Worm (Caenorhabditis elegans) whole organism, midembryonic: Measurements from ENCODE around the gene che-7.

ENCODE experiments used
- T22C8.4 ChIP-seq: fragments of 200-800 bp; sonication (Bioruptor generic); IDR thresholded peaks from 2 replicates; pipeline ENCODE4 v1.3.6; 2022; ENCODE audit warnings: missing genetic modification characterization, missing compliant biosample characterization
- cog-1 ChIP-seq: sonication (generic microtip); optimal IDR thresholded peaks from 2 replicates; lab custom pipeline; 2016; ENCODE audit warnings: missing genetic modification characterization, missing compliant biosample characterization
- flt-1 ChIP-seq: fragments of 200-800 bp; sonication (Bioruptor generic); IDR thresholded peaks from 2 replicates; pipeline ENCODE4 v1.3.6; 2022; ENCODE audit warnings: missing genetic modification characterization, missing compliant biosample characterization
- klf-2 ChIP-seq: fragments of 200-800 bp; sonication (Bioruptor generic); conservative IDR thresholded peaks from 2 replicates; pipeline ENCODE4 v1.3.6; 2022; ENCODE audit warnings: missing genetic modification reagents, missing genetic modification characterization, missing compliant biosample characterization
- med-1 ChIP-seq: sonication (generic microtip); optimal IDR thresholded peaks from 2 replicates; lab custom pipeline; 2017; ENCODE audit warnings: missing genetic modification characterization, mild to moderate bottlenecking, missing compliant biosample characterization, antibody characterized with exemption, missing genetic modification reagents; ENCODE audit not compliant: insufficient read depth
- ref-1 ChIP-seq: fragments of 200-800 bp; sonication (Bioruptor generic); conservative IDR thresholded peaks from 2 replicates; pipeline ENCODE4 v1.3.6; 2022; ENCODE audit warnings: missing genetic modification reagents, missing genetic modification characterization, missing compliant biosample characterization
- tab-1 ChIP-seq: fragments of 200-800 bp; sonication (Bioruptor generic); IDR thresholded peaks from 2 replicates; pipeline ENCODE4 v1.3.6; 2022; ENCODE audit warnings: missing genetic modification characterization, missing compliant biosample characterization
- ztf-23 ChIP-seq: fragments of 200-800 bp; sonication (Bioruptor generic); IDR thresholded peaks from 2 replicates; pipeline ENCODE4 v1.3.6; 2022; ENCODE audit warnings: missing genetic modification reagents, missing genetic modification characterization, missing compliant biosample characterization
- ztf-29 ChIP-seq: fragments of 200-800 bp; sonication (Bioruptor generic); IDR thresholded peaks from 2 replicates; pipeline ENCODE4 v1.3.6; 2022; ENCODE audit warnings: missing genetic modification reagents, missing genetic modification characterization, missing compliant biosample characterization

The che-7 gene

ce11 chrV:7969107-7969506, at the start of gene che-7:
che-7 (minus strand) TSS chrV:7969207.
- TF ChIP-seq tab-1 (GFP tag; lab: Robert Waterston, UW) (no peak), T22C8.4 (GFP tag; lab: Robert Waterston, UW) (peak; percentile 39; the same call in 1 of the 2 replicates)

ce11 chrV:8017924-8018323, 48.9 kb upstream of the che-7 start:
- TF ChIP-seq flt-1 (GFP tag; lab: Robert Waterston, UW) (no peak), ztf-23 (no peak), T22C8.4 (GFP tag; lab: Robert Waterston, UW) (no peak), cog-1 (tag; lab: Kevin White, UChicago) (no peak), klf-2 (GFP tag; lab: Robert Waterston, UW) (no peak), ztf-29 (no peak), med-1 (no peak), tab-1 (GFP tag; lab: Robert Waterston, UW) (no peak), ref-1 (GFP tag; lab: Robert Waterston, UW) (no peak)

- TF ChIP-seq tab-1 (GFP tag; lab: Robert Waterston, UW) (no peak), ref-1 (GFP tag; lab: Robert Waterston, UW) (no peak), med-1 (no peak), ztf-23 (no peak), klf-2 (GFP tag; lab: Robert Waterston, UW) (no peak), flt-1 (GFP tag; lab: Robert Waterston, UW) (no peak), ztf-29 (no peak), T22C8.4 (GFP tag; lab: Robert Waterston, UW) (no peak), cog-1 (tag; lab: Kevin White, UChicago) (no peak)
These were observed 47.9 kb upstream of the che-7 start, which contains the start of gene sptl-2 for ce11 chrV:8016928-8017327. sptl-2 (plus strand) TSS chrV:8017207.

- TF ChIP-seq ref-1 (GFP tag; lab: Robert Waterston, UW) = no peak
- no peak for TF ChIP-seq tab-1 (GFP tag; lab: Robert Waterston, UW)
- no peak for TF ChIP-seq klf-2 (GFP tag; lab: Robert Waterston, UW)
- TF ChIP-seq ztf-29 = no peak
- TF ChIP-seq med-1 = no peak
- TF ChIP-seq flt-1 (GFP tag; lab: Robert Waterston, UW) = no peak
- TF ChIP-seq T22C8.4 (GFP tag; lab: Robert Waterston, UW) = no peak
- TF ChIP-seq cog-1 (tag; lab: Kevin White, UChicago) = no peak
- TF ChIP-seq ztf-23 = no peak
These were observed 44.9 kb upstream of the che-7 start, which contains the start of gene Y97E10AR.6 for ce11 chrV:8013901-8014388. Y97E10AR.6 (minus strand) TSS chrV:8013951.

- TF ChIP-seq cog-1 (tag; lab: Kevin White, UChicago) = no peak
- TF ChIP-seq ztf-29 = no peak
- no peak for TF ChIP-seq ref-1 (GFP tag; lab: Robert Waterston, UW)
These were observed 43.0 kb upstream of the che-7 start, which contains the start of gene rpb-9 for ce11 chrV:8012032-8012431. rpb-9 (minus strand) TSS chrV:8012345.

- no peak for TF ChIP-seq ztf-23
- no peak for TF ChIP-seq flt-1 (GFP tag; lab: Robert Waterston, UW)
- TF ChIP-seq ztf-29 = no peak
- TF ChIP-seq klf-2 (GFP tag; lab: Robert Waterston, UW) = no peak
- no peak for TF ChIP-seq cog-1 (tag; lab: Kevin White, UChicago)
- no peak for TF ChIP-seq tab-1 (GFP tag; lab: Robert Waterston, UW)
- no peak for TF ChIP-seq med-1
- no peak for TF ChIP-seq ref-1 (GFP tag; lab: Robert Waterston, UW)
- no peak for TF ChIP-seq T22C8.4 (GFP tag; lab: Robert Waterston, UW)
These were observed 41.8 kb upstream of the che-7 start, which contains the start of gene lmtr-2 for ce11 chrV:8010846-8011245. lmtr-2 (minus strand) TSS chrV:8011106.

- TF ChIP-seq ref-1 (GFP tag; lab: Robert Waterston, UW) (no peak), ztf-29 (no peak), T22C8.4 (GFP tag; lab: Robert Waterston, UW) (no peak), med-1 (no peak), klf-2 (GFP tag; lab: Robert Waterston, UW) (no peak), cog-1 (tag; lab: Kevin White, UChicago) (no peak), flt-1 (GFP tag; lab: Robert Waterston, UW) (no peak), ztf-23 (no peak), tab-1 (GFP tag; lab: Robert Waterston, UW) (no peak)
These were observed 41.1 kb upstream of the che-7 start, which contains the start of gene Y97E10AR.4 for ce11 chrV:8010103-8010502. Y97E10AR.4 (minus strand) TSS chrV:8010233.

ce11 chrV:8007460-8008292, 38.7 kb upstream of the che-7 start, which contains the start of gene Y97E10AR.3:
Y97E10AR.3 (minus strand) TSS chrV:8007510.
- TF ChIP-seq cog-1 (tag; lab: Kevin White, UChicago) (no peak), flt-1 (GFP tag; lab: Robert Waterston, UW) (no peak), med-1 (no peak), ref-1 (GFP tag; lab: Robert Waterston, UW) (no peak), ztf-29 (no peak), tab-1 (GFP tag; lab: Robert Waterston, UW) (no peak), T22C8.4 (GFP tag; lab: Robert Waterston, UW) (no peak), ztf-23 (no peak), klf-2 (GFP tag; lab: Robert Waterston, UW) (no peak)

ce11 chrV:8005000-8005399, 36.0 kb upstream of the che-7 start, which contains the start of gene Y97E10AR.8:
Y97E10AR.8 (plus strand) TSS chrV:8005300.
- TF ChIP-seq T22C8.4 (GFP tag; lab: Robert Waterston, UW) (no peak), klf-2 (GFP tag; lab: Robert Waterston, UW) (no peak), ztf-23 (no peak), med-1 (no peak), flt-1 (GFP tag; lab: Robert Waterston, UW) (no peak), tab-1 (GFP tag; lab: Robert Waterston, UW) (no peak), cog-1 (tag; lab: Kevin White, UChicago) (no peak), ref-1 (GFP tag; lab: Robert Waterston, UW) (no peak), ztf-29 (no peak)
